Fruit fly (Drosophila melanogaster) whole organism, embryonic: ENCODE measurements around the gene mthl14.

Experiments
- Ada2b ChIP-seq: fragments of 200-800 bp; sonication (Bioruptor generic); IDR thresholded peaks from 2 replicates; pipeline ENCODE4 v1.3.6; 2022; ENCODE audit warnings: missing biosample characterization, missing genetic modification characterization
- Antp ChIP-seq: fragments of 200-800 bp; sonication (Bioruptor generic); optimal IDR thresholded peaks from 3 replicates; lab custom pipeline; 2016; ENCODE audit warnings: missing biosample characterization, missing genetic modification characterization
- BtbVII ChIP-seq: fragments of 200-800 bp; sonication (Bioruptor generic); optimal IDR thresholded peaks from 3 replicates; lab custom pipeline; 2017; ENCODE audit warnings: missing biosample characterization, mild to moderate bottlenecking, missing genetic modification characterization
- CG10267 ChIP-seq: fragments of 200-800 bp; sonication (Bioruptor generic); optimal IDR thresholded peaks from 2 replicates; lab custom pipeline; 2018; ENCODE audit warnings: missing biosample characterization, mild to moderate bottlenecking, missing genetic modification characterization, moderate library complexity
- CG10543 ChIP-seq: fragments of 200-800 bp; sonication (Bioruptor generic); optimal IDR thresholded peaks from 3 replicates; lab custom pipeline; 2017; ENCODE audit warnings: missing biosample characterization, mild to moderate bottlenecking, missing genetic modification characterization, moderate library complexity
- CG10959 ChIP-seq: fragments of 200-800 bp; sonication (Bioruptor generic); IDR thresholded peaks from 2 replicates; pipeline ENCODE4 v1.3.6; 2022; ENCODE audit warnings: missing biosample characterization, missing genetic modification characterization
- CG12236 ChIP-seq: fragments of 200-800 bp; sonication (Bioruptor generic); optimal IDR thresholded peaks from 2 replicates; lab custom pipeline; 2016; ENCODE audit warnings: missing biosample characterization, missing genetic modification characterization
- CG14441 ChIP-seq: fragments of 200-800 bp; sonication (Bioruptor generic); IDR thresholded peaks from 2 replicates; pipeline ENCODE4 v1.3.6; 2022; ENCODE audit warnings: missing biosample characterization, missing genetic modification characterization
- CG17829 ChIP-seq: fragments of 200-800 bp; optimal IDR thresholded peaks from 2 replicates; lab custom pipeline; 2019; ENCODE audit warnings: missing biosample characterization, mild to moderate bottlenecking, missing genetic modification characterization, moderate library complexity
- CG2875 ChIP-seq: fragments of 200-800 bp; sonication (Bioruptor generic); optimal IDR thresholded peaks from 2 replicates; lab custom pipeline; 2017; ENCODE audit warnings: missing biosample characterization, mild to moderate bottlenecking, missing genetic modification characterization, missing genetic modification reagents
- CG31224 ChIP-seq: fragments of 200-800 bp; sonication (Bioruptor generic); IDR thresholded peaks from 2 replicates; pipeline ENCODE4 v1.3.6; 2022; ENCODE audit warnings: missing biosample characterization, missing genetic modification characterization
- CG32772 ChIP-seq: fragments of 200-800 bp; sonication (Bioruptor generic); IDR thresholded peaks from 2 replicates; pipeline ENCODE4 v1.3.6; 2022; ENCODE audit warnings: missing biosample characterization, missing genetic modification characterization
- CG3726 ChIP-seq: fragments of 200-800 bp; sonication (Bioruptor generic); IDR thresholded peaks from 3 replicates; pipeline ENCODE4, ENCODE4 v1.3.6; 2022; ENCODE audit warnings: missing biosample characterization, missing genetic modification characterization
- CG42726 ChIP-seq: fragments of 200-800 bp; sonication (Bioruptor generic); IDR thresholded peaks from 2 replicates; pipeline ENCODE4 v1.3.6; 2022; ENCODE audit warnings: missing biosample characterization, missing genetic modification characterization; ENCODE audit not compliant: partially characterized antibody
- CG6254 ChIP-seq: fragments of 200-800 bp; sonication (Bioruptor generic); optimal IDR thresholded peaks from 3 replicates; lab custom pipeline; 2017; ENCODE audit warnings: mild to moderate bottlenecking, missing biosample characterization, missing genetic modification reagents, missing genetic modification characterization
- CG6854 ChIP-seq: fragments of 200-800 bp; sonication (Bioruptor generic); optimal IDR thresholded peaks from 3 replicates; lab custom pipeline; 2017; ENCODE audit warnings: missing biosample characterization, mild to moderate bottlenecking, missing genetic modification characterization
- CG7963 ChIP-seq: fragments of 200-800 bp; sonication (Bioruptor generic); IDR thresholded peaks from 3 replicates; pipeline ENCODE4 v1.3.6; 2022; ENCODE audit warnings: missing biosample characterization, missing genetic modification characterization; ENCODE audit not compliant: partially characterized antibody
- CG7987 ChIP-seq: fragments of 200-800 bp; sonication (Bioruptor generic); optimal IDR thresholded peaks from 2 replicates; lab custom pipeline; 2018; ENCODE audit warnings: missing biosample characterization, mild to moderate bottlenecking, missing genetic modification characterization, moderate library complexity
- CG9437 ChIP-seq: fragments of 200-800 bp; sonication (Bioruptor generic); optimal IDR thresholded peaks from 2 replicates; lab custom pipeline; 2018; ENCODE audit warnings: missing biosample characterization, mild to moderate bottlenecking, missing genetic modification characterization
- CG9609 ChIP-seq: fragments of 200-800 bp; sonication (Bioruptor generic); optimal IDR thresholded peaks from 3 replicates; lab custom pipeline; 2016; ENCODE audit warnings: missing biosample characterization, missing genetic modification characterization
- CG9797 ChIP-seq: fragments of 200-800 bp; sonication (Bioruptor generic); optimal IDR thresholded peaks from 3 replicates; lab custom pipeline; 2018; ENCODE audit warnings: missing biosample characterization, mild to moderate bottlenecking, missing genetic modification characterization
- CG9932 ChIP-seq: fragments of 200-800 bp; sonication (Bioruptor generic); IDR thresholded peaks from 2 replicates; pipeline ENCODE4 v1.3.6; 2022; ENCODE audit warnings: missing biosample characterization, missing genetic modification characterization
- Dbx ChIP-seq: fragments of 200-800 bp; sonication (Bioruptor generic); IDR thresholded peaks from 3 replicates; pipeline ENCODE4 v1.3.6; 2022; ENCODE audit warnings: missing biosample characterization, missing genetic modification characterization
- E2f1 ChIP-seq: fragments of 200-800 bp; sonication (Bioruptor generic); IDR thresholded peaks from 2 replicates; pipeline ENCODE4 v1.3.6; 2022; ENCODE audit warnings: missing biosample characterization, missing genetic modification characterization
- ERR ChIP-seq: fragments of 200-800 bp; sonication (Bioruptor generic); optimal IDR thresholded peaks from 2 replicates; lab custom pipeline; 2016; ENCODE audit warnings: missing biosample characterization, missing genetic modification characterization
- Hr39 ChIP-seq: fragments of >200 bp; optimal IDR thresholded peaks from 2 replicates; lab custom pipeline; 2017
- Hr51 ChIP-seq, 2 experiments: fragments of 200-800 bp; sonication (Bioruptor generic); optimal IDR thresholded peaks; 2 replicates in 1 of 2; 3 replicates in 1 of 2; lab custom pipeline; 2016 to 2018; ENCODE audit warnings: missing biosample characterization in 2 of 2, missing genetic modification characterization in 2 of 2, mild to moderate bottlenecking in 1 of 2, moderate library complexity in 1 of 2
- MBD-R2 ChIP-seq: fragments of 200-800 bp; sonication (Bioruptor generic); IDR thresholded peaks from 2 replicates; pipeline ENCODE4 v1.3.6; 2022; ENCODE audit warnings: missing biosample characterization, missing genetic modification characterization
- MTF-1 ChIP-seq: fragments of 200-800 bp; sonication (Bioruptor generic); optimal IDR thresholded peaks from 2 replicates; lab custom pipeline; 2018; ENCODE audit warnings: missing biosample characterization, mild to moderate bottlenecking, missing genetic modification characterization, borderline replicate concordance
- NfI ChIP-seq: fragments of 200-800 bp; sonication (Bioruptor generic); optimal IDR thresholded peaks from 3 replicates; lab custom pipeline; 2018; ENCODE audit warnings: missing biosample characterization, mild to moderate bottlenecking, missing genetic modification characterization, moderate library complexity
- Oli ChIP-seq: fragments of 200-800 bp; sonication (Bioruptor generic); optimal IDR thresholded peaks from 2 replicates; lab custom pipeline; 2018; ENCODE audit warnings: missing biosample characterization, mild to moderate bottlenecking, missing genetic modification characterization, moderate library complexity
- Pdp1 ChIP-seq, 2 experiments: fragments of 200-800 bp; sonication (Bioruptor generic); optimal IDR thresholded peaks; 3 replicates each; lab custom pipeline; 2016; ENCODE audit warnings: missing biosample characterization in 2 of 2, missing genetic modification characterization in 2 of 2, mild to moderate bottlenecking in 1 of 2, moderate library complexity in 1 of 2
- ac ChIP-seq: fragments of 200-800 bp; sonication (Bioruptor generic); optimal IDR thresholded peaks from 3 replicates; lab custom pipeline; 2017; ENCODE audit warnings: missing biosample characterization, mild to moderate bottlenecking, missing genetic modification characterization
- cas ChIP-seq: fragments of 200-800 bp; sonication (Bioruptor generic); IDR thresholded peaks from 2 replicates; pipeline ENCODE4 v1.3.6; 2022; ENCODE audit warnings: missing biosample characterization, missing genetic modification characterization
- dan ChIP-seq: fragments of 200-800 bp; sonication (Bioruptor generic); IDR thresholded peaks from 2 replicates; pipeline ENCODE4 v1.3.6; 2022; ENCODE audit warnings: missing biosample characterization, missing genetic modification characterization
- esg ChIP-seq: fragments of 200-800 bp; sonication (Bioruptor generic); conservative IDR thresholded peaks from 2 replicates; pipeline ENCODE4 v1.3.6; 2022; ENCODE audit warnings: missing biosample characterization, missing genetic modification characterization
- eyg ChIP-seq: fragments of 200-800 bp; sonication (Bioruptor generic); optimal IDR thresholded peaks from 3 replicates; lab custom pipeline; 2016; ENCODE audit warnings: missing biosample characterization, missing genetic modification characterization
- gfzf ChIP-seq: fragments of 200-800 bp; sonication (Bioruptor generic); optimal IDR thresholded peaks from 2 replicates; lab custom pipeline; 2016; ENCODE audit warnings: missing biosample characterization, mild to moderate bottlenecking, missing genetic modification characterization, moderate library complexity
- gt ChIP-seq: fragments of 200-800 bp; sonication (Bioruptor generic); IDR thresholded peaks from 2 replicates; pipeline ENCODE4 v1.3.6; 2022; ENCODE audit warnings: missing biosample characterization, missing genetic modification characterization
- hkb ChIP-seq, 2 experiments: fragments of 200-800 bp in 1 of 2; fragments of >200 bp in 1 of 2; sonication (Bioruptor generic) in 1 of 2; IDR thresholded peaks in 1 of 2; optimal IDR thresholded peaks in 1 of 2; 2 replicates each; pipeline versions ENCODE4 v1.3.6 to Lab custom; 2017 to 2022; ENCODE audit warnings: missing biosample characterization in 1 of 2, missing genetic modification characterization in 1 of 2
- kni ChIP-seq: fragments of 200-800 bp; sonication (Bioruptor generic); optimal IDR thresholded peaks from 3 replicates; lab custom pipeline; 2017; ENCODE audit warnings: mild to moderate bottlenecking, missing biosample characterization, missing genetic modification reagents, missing genetic modification characterization
- lab ChIP-seq: fragments of 200-800 bp; sonication (Bioruptor generic); optimal IDR thresholded peaks from 3 replicates; lab custom pipeline; 2017; ENCODE audit warnings: missing biosample characterization, missing genetic modification characterization, mild to moderate bottlenecking, moderate library complexity, missing genetic modification reagents
- lilli ChIP-seq: fragments of 200-800 bp; sonication (Bioruptor generic); optimal IDR thresholded peaks from 3 replicates; lab custom pipeline; 2016; ENCODE audit warnings: missing biosample characterization, missing genetic modification characterization
- pzg ChIP-seq: fragments of 200-800 bp; sonication (Bioruptor generic); optimal IDR thresholded peaks from 3 replicates; lab custom pipeline; 2018; ENCODE audit warnings: missing biosample characterization, mild to moderate bottlenecking, missing genetic modification characterization, moderate library complexity
- sens ChIP-seq: fragments of 200-800 bp; sonication (Bioruptor generic); peaks from one replicate; lab custom pipeline; 2016; ENCODE audit warnings: missing biosample characterization, missing genetic modification characterization
- sima ChIP-seq: fragments of 200-800 bp; sonication (Bioruptor generic); optimal IDR thresholded peaks from 2 replicates; lab custom pipeline; 2016; ENCODE audit warnings: missing biosample characterization, missing genetic modification characterization

The mthl14 gene

dm6 chr3L:199050-199745 is 48.1 kb upstream of the mthl14 start (continued):
- TF ChIP-seq Pdp1 (GFP tag; optimal IDR thresholded peaks at IDR 0.05; lab: Kevin White, UChicago) = no peak
- peak; percentile 57; the same call in 1 of the 2 replicates for TF ChIP-seq E2f1 (GFP tag; lab: Robert Waterston, UW)
- no peak for TF ChIP-seq BtbVII
- peak; percentile 78; the same call in 1 of the 2 replicates for TF ChIP-seq CG42726 (GFP tag; lab: Robert Waterston, UW)
- peak; percentile 40; the same call in 1 of the 2 replicates for TF ChIP-seq CG31224 (GFP tag; lab: Robert Waterston, UW)
- TF ChIP-seq Antp (GFP tag; lab: Kevin White, UChicago) = peak; percentile 45
- TF ChIP-seq CG9932 (GFP tag; lab: Robert Waterston, UW) = peak; percentile 44
- TF ChIP-seq pzg (GFP tag; lab: Kevin White, UChicago) = peak; percentile 56
- peak; percentile 42; the same call in 1 of the 3 replicates for TF ChIP-seq Dbx (GFP tag; lab: Robert Waterston, UW)
- peak; percentile 13 for TF ChIP-seq CG9797 (GFP tag; lab: Kevin White, UChicago)
- peak; percentile 63; the same call in 1 of the 2 replicates for TF ChIP-seq CG32772 (GFP tag; lab: Robert Waterston, UW)
- TF ChIP-seq Ada2b = peak; percentile 21; the same call in 1 of the 2 replicates
- TF ChIP-seq Oli = no peak
- TF ChIP-seq CG17829 (tag; lab: Kevin White, UChicago) = peak; percentile 25
- peak; percentile 13 for TF ChIP-seq CG7987 (GFP tag; lab: Kevin White, UChicago)
- peak; percentile 7 for TF ChIP-seq ac (GFP tag; lab: Kevin White, UChicago)
- peak; percentile 13 for TF ChIP-seq kni (GFP tag; lab: Kevin White, UChicago)
- no peak for TF ChIP-seq hkb (optimal IDR thresholded peaks at IDR 0.05; lab: Kevin White, UChicago)
- 0 out of 2 replicates have a peak, but pooled peaks have one; percentile 33 for TF ChIP-seq hkb (GFP tag; IDR thresholded peaks at IDR 0.05; lab: Robert Waterston, UW)
- peak; percentile 17 for TF ChIP-seq MTF-1 (GFP tag; lab: Kevin White, UChicago)
- TF ChIP-seq lab = no peak
- peak; percentile 2 for TF ChIP-seq gfzf
- TF ChIP-seq CG2875 (GFP tag; lab: Kevin White, UChicago) = peak; percentile 18
- TF ChIP-seq CG9609 (GFP tag; lab: Kevin White, UChicago) = peak; percentile 4
- TF ChIP-seq NfI (GFP tag; lab: Kevin White, UChicago) = no peak
- TF ChIP-seq CG10543 = no peak

- no peak for TF ChIP-seq eyg
- no peak for TF ChIP-seq CG6254 (GFP tag; lab: Kevin White, UChicago)
- no peak for TF ChIP-seq CG3726
- peak; percentile 88 for TF ChIP-seq CG9932 (GFP tag; lab: Robert Waterston, UW)
- peak; percentile 76 for TF ChIP-seq CG10267
- peak; percentile 31 for TF ChIP-seq lilli
- TF ChIP-seq gt (GFP tag; lab: Robert Waterston, UW) = no peak
- TF ChIP-seq ERR (GFP tag; lab: Kevin White, UChicago) = no peak
- no peak for TF ChIP-seq sima
- TF ChIP-seq cas (GFP tag; lab: Robert Waterston, UW) = no peak
- no peak for TF ChIP-seq CG6854
- no peak for TF ChIP-seq CG10959 (GFP tag; lab: Robert Waterston, UW)
- no peak for TF ChIP-seq Hr39 (lab: Kevin White, UChicago)
- peak; percentile 72 for TF ChIP-seq esg (GFP tag; lab: Robert Waterston, UW)
- no peak for TF ChIP-seq CG12236
- peak; percentile 48 for TF ChIP-seq CG9437 (GFP tag; lab: Kevin White, UChicago)
- TF ChIP-seq Hr51 (GFP tag; optimal IDR thresholded peaks at IDR 0.05; lab: Kevin White, UChicago) = peak; percentile 9 to 81
- TF ChIP-seq CG14441 = peak; percentile 78
- TF ChIP-seq BtbVII = peak; percentile 3
- TF ChIP-seq sens (GFP tag; lab: Kevin White, UChicago) = peak; percentile 63
- TF ChIP-seq CG7963 (GFP tag; lab: Robert Waterston, UW) = peak; percentile 86
- TF ChIP-seq dan = no peak
- peak; percentile 26 for TF ChIP-seq MBD-R2 (GFP tag; lab: Robert Waterston, UW)
Observed at dm6 chr3L:199754-200596, 47.3 kb upstream of the mthl14 start, which contains the start of the genes rno and mri. TSS of gene rno (minus strand) at chr3L:199762. TSS of gene mri (plus strand) at chr3L:200174.
